Worm (Caenorhabditis elegans) whole organism, young adult: Measurements from ENCODE around the gene srxa-14.

Source experiments
- B0019.2 ChIP-seq: fragments of 200-800 bp; sonication (Bioruptor generic); conservative IDR thresholded peaks from 2 replicates; pipeline ENCODE4 v1.3.6; 2022; ENCODE audit warnings: missing genetic modification reagents, missing genetic modification characterization, missing compliant biosample characterization
- B0261.1 ChIP-seq: sonication (generic microtip); optimal IDR thresholded peaks from 2 replicates; lab custom pipeline; 2016; ENCODE audit warnings: mild to moderate bottlenecking, missing genetic modification characterization, moderate library complexity, missing compliant biosample characterization
- C06A6.2 ChIP-seq: fragments of 200-800 bp; sonication (Bioruptor generic); conservative IDR thresholded peaks from 2 replicates; pipeline ENCODE4 v1.3.6; 2022; ENCODE audit warnings: missing genetic modification characterization, missing compliant biosample characterization
- F22D6.2 ChIP-seq: sonication (generic microtip); optimal IDR thresholded peaks from 2 replicates; lab custom pipeline; 2016; ENCODE audit warnings: mild to moderate bottlenecking, missing genetic modification characterization, missing compliant biosample characterization
- F52B5.7 ChIP-seq: sonication (generic microtip); optimal IDR thresholded peaks from 2 replicates; lab custom pipeline; 2016; ENCODE audit warnings: mild to moderate bottlenecking, missing genetic modification characterization, missing compliant biosample characterization
- F57A8.1 ChIP-seq: fragments of 200-800 bp; sonication (Bioruptor generic); optimal IDR thresholded peaks from 2 replicates; lab custom pipeline; 2018; ENCODE audit warnings: mild to moderate bottlenecking, missing genetic modification characterization, moderate library complexity, missing compliant biosample characterization
- Y53F4B.3 ChIP-seq: fragments of 200-800 bp; sonication (Bioruptor generic); IDR thresholded peaks from 2 replicates; pipeline ENCODE4 v1.3.6; 2022; ENCODE audit warnings: missing genetic modification reagents, missing genetic modification characterization, missing compliant biosample characterization
- Y67H2A.10 ChIP-seq: fragments of 200-800 bp; sonication (Bioruptor generic); conservative IDR thresholded peaks from 2 replicates; pipeline ENCODE4 v1.3.6; 2022; ENCODE audit warnings: missing genetic modification reagents, missing genetic modification characterization, missing compliant biosample characterization
- Y95B8A.8 ChIP-seq: fragments of 200-800 bp; sonication (Bioruptor generic); IDR thresholded peaks from 2 replicates; pipeline ENCODE4 v1.3.6; 2022; ENCODE audit warnings: missing genetic modification reagents, missing genetic modification characterization, missing compliant biosample characterization
- ama-1 ChIP-seq, 3 experiments: fragments of 150-350 bp in 1 of 3; sonication (generic microtip) in 2 of 3; optimal IDR thresholded peaks; 2 replicates each; lab custom pipeline; 2014 to 2018; ENCODE audit warnings: missing biosample characterization in 2 of 3, missing genetic modification characterization in 2 of 3, missing genetic modification reagents in 2 of 3
- attf-6 ChIP-seq: fragments of 200-800 bp; sonication (Bioruptor generic); IDR thresholded peaks from 2 replicates; pipeline ENCODE4 v1.3.6; 2022; ENCODE audit warnings: missing genetic modification reagents, missing genetic modification characterization, missing compliant biosample characterization
- ceh-100 ChIP-seq: fragments of 200-800 bp; sonication (Bioruptor generic); IDR thresholded peaks from 2 replicates; pipeline ENCODE4 v1.3.6; 2022; ENCODE audit warnings: missing genetic modification reagents, missing genetic modification characterization, missing compliant biosample characterization
- ceh-27 ChIP-seq: fragments of 200-800 bp; sonication (Bioruptor generic); optimal IDR thresholded peaks from 2 replicates; lab custom pipeline; 2018; ENCODE audit warnings: mild to moderate bottlenecking, missing genetic modification characterization, moderate library complexity, missing compliant biosample characterization
- ceh-40 ChIP-seq: fragments of 200-800 bp; sonication (Bioruptor generic); IDR thresholded peaks from 2 replicates; pipeline ENCODE4 v1.3.6; 2022; ENCODE audit warnings: missing genetic modification characterization, missing compliant biosample characterization
- ceh-58 ChIP-seq: fragments of 200-800 bp; sonication (Bioruptor generic); IDR thresholded peaks from 2 replicates; pipeline ENCODE4 v1.3.6; 2022; ENCODE audit warnings: missing genetic modification characterization, missing compliant biosample characterization
- ceh-79 ChIP-seq: sonication (generic microtip); optimal IDR thresholded peaks from 2 replicates; lab custom pipeline; 2017; ENCODE audit warnings: mild to moderate bottlenecking, missing genetic modification characterization, missing compliant biosample characterization
- die-1 ChIP-seq: sonication (generic microtip); optimal IDR thresholded peaks from 2 replicates; lab custom pipeline; 2016; ENCODE audit warnings: missing genotype, mild to moderate bottlenecking, missing genetic modification characterization, missing compliant biosample characterization
- dpff-1 ChIP-seq: sonication (generic microtip); optimal IDR thresholded peaks from 2 replicates; lab custom pipeline; 2017; ENCODE audit warnings: mild to moderate bottlenecking, missing genetic modification characterization, missing compliant biosample characterization
- egl-44 ChIP-seq: fragments of 200-800 bp; sonication (Bioruptor generic); IDR thresholded peaks from 2 replicates; pipeline ENCODE4 v1.3.6; 2022; ENCODE audit warnings: missing genetic modification reagents, missing genetic modification characterization, missing compliant biosample characterization
- egrh-3 ChIP-seq: fragments of 200-800 bp; sonication (Bioruptor generic); IDR thresholded peaks from 2 replicates; pipeline ENCODE4 v1.3.6; 2022; ENCODE audit warnings: missing genetic modification reagents, missing genetic modification characterization, missing compliant biosample characterization
- ekl-4 ChIP-seq: fragments of 200-800 bp; sonication (Bioruptor generic); IDR thresholded peaks from 2 replicates; pipeline ENCODE4 v1.3.6; 2022; ENCODE audit warnings: missing genetic modification reagents, missing genetic modification characterization, missing compliant biosample characterization
- ets-4 ChIP-seq: fragments of 200-800 bp; sonication (Bioruptor generic); optimal IDR thresholded peaks from 2 replicates; lab custom pipeline; 2018; ENCODE audit warnings: mild to moderate bottlenecking, missing genetic modification characterization, missing compliant biosample characterization
- hmg-1.2 ChIP-seq: fragments of 200-800 bp; sonication (Bioruptor generic); IDR thresholded peaks from 2 replicates; pipeline ENCODE4 v1.3.6; 2022; ENCODE audit warnings: missing genetic modification reagents, missing genetic modification characterization, missing compliant biosample characterization
- hsf-1 ChIP-seq: fragments of 200-800 bp; sonication (Bioruptor generic); IDR thresholded peaks from 2 replicates; pipeline ENCODE4 v1.3.6; 2022; ENCODE audit warnings: missing genetic modification reagents, missing genetic modification characterization, missing compliant biosample characterization
- let-607 ChIP-seq, 2 experiments: fragments of 200-800 bp in 1 of 2; sonication (Bioruptor generic) in 1 of 2; sonication (generic microtip) in 1 of 2; optimal IDR thresholded peaks; 2 replicates each; lab custom pipeline; 2016 to 2018; ENCODE audit warnings: mild to moderate bottlenecking in 2 of 2, missing compliant biosample characterization in 2 of 2, missing genetic modification characterization in 2 of 2, moderate library complexity in 2 of 2, missing genotype in 1 of 2
- lin-26 ChIP-seq: fragments of 200-800 bp; sonication (Bioruptor generic); IDR thresholded peaks from 2 replicates; pipeline ENCODE4 v1.3.6; 2022; ENCODE audit warnings: missing genetic modification reagents, missing genetic modification characterization, missing compliant biosample characterization
- lin-40 ChIP-seq: sonication (generic microtip); optimal IDR thresholded peaks from 2 replicates; lab custom pipeline; 2016; ENCODE audit warnings: missing genetic modification characterization, mild to moderate bottlenecking, missing compliant biosample characterization, missing genotype, missing genetic modification reagents
- lin-54 ChIP-seq: fragments of 200-800 bp; sonication (Bioruptor generic); optimal IDR thresholded peaks from 2 replicates; lab custom pipeline; 2018; ENCODE audit warnings: mild to moderate bottlenecking, missing genetic modification characterization, missing compliant biosample characterization
- madf-6 ChIP-seq: fragments of 200-800 bp; sonication (Bioruptor generic); IDR thresholded peaks from 2 replicates; pipeline ENCODE4 v1.3.6; 2022; ENCODE audit warnings: missing genetic modification reagents, missing genetic modification characterization, missing compliant biosample characterization
- madf-8 ChIP-seq: fragments of 200-800 bp; sonication (Bioruptor generic); conservative IDR thresholded peaks from 2 replicates; pipeline ENCODE4 v1.3.6; 2022; ENCODE audit warnings: missing genetic modification reagents, missing genetic modification characterization, missing compliant biosample characterization
- nfya-1 ChIP-seq: sonication (generic microtip); optimal IDR thresholded peaks from 2 replicates; lab custom pipeline; 2017; ENCODE audit warnings: antibody characterized with exemption, missing compliant biosample characterization, missing genetic modification characterization, borderline replicate concordance; ENCODE audit not compliant: insufficient read depth
- nfya-2 ChIP-seq: fragments of 200-800 bp; sonication (Bioruptor generic); IDR thresholded peaks from 2 replicates; pipeline ENCODE4 v1.3.6; 2022; ENCODE audit warnings: missing genetic modification reagents, missing genetic modification characterization, missing compliant biosample characterization
- nfyb-1 ChIP-seq: fragments of 200-800 bp; sonication (Bioruptor generic); IDR thresholded peaks from 2 replicates; pipeline ENCODE4 v1.3.6; 2022; ENCODE audit warnings: missing genetic modification reagents, missing genetic modification characterization, missing compliant biosample characterization
- nhr-179 ChIP-seq: sonication (generic microtip); optimal IDR thresholded peaks from 2 replicates; lab custom pipeline; 2016; ENCODE audit warnings: mild to moderate bottlenecking, missing genetic modification characterization, missing compliant biosample characterization
- nhr-27 ChIP-seq: fragments of 200-800 bp; sonication (Bioruptor generic); optimal IDR thresholded peaks from 2 replicates; lab custom pipeline; 2018; ENCODE audit warnings: mild to moderate bottlenecking, missing genetic modification characterization, moderate library complexity, missing compliant biosample characterization
- pbrm-1 ChIP-seq: fragments of 200-800 bp; sonication (Bioruptor generic); IDR thresholded peaks from 2 replicates; pipeline ENCODE4 v1.3.6; 2022; ENCODE audit warnings: missing genetic modification reagents, missing genetic modification characterization, missing compliant biosample characterization
- sdz-38 ChIP-seq: sonication (generic microtip); optimal IDR thresholded peaks from 2 replicates; lab custom pipeline; 2016; ENCODE audit warnings: missing genotype, missing genetic modification characterization, missing compliant biosample characterization
- sea-2 ChIP-seq: fragments of 200-800 bp; sonication (Bioruptor generic); IDR thresholded peaks from 2 replicates; pipeline ENCODE4 v1.3.6; 2022; ENCODE audit warnings: missing genetic modification characterization, missing compliant biosample characterization
- tlf-1 ChIP-seq: fragments of 200-800 bp; sonication (Bioruptor generic); optimal IDR thresholded peaks from 2 replicates; lab custom pipeline; 2018; ENCODE audit warnings: mild to moderate bottlenecking, missing genetic modification characterization, missing compliant biosample characterization
- unc-62 ChIP-seq: fragments of 150-350 bp; optimal IDR thresholded peaks from 2 replicates; lab custom pipeline; 2014; ENCODE audit warnings: missing biosample characterization, missing genetic modification reagents, missing genetic modification characterization
- zim-3 ChIP-seq: sonication (generic microtip); optimal IDR thresholded peaks from 2 replicates; lab custom pipeline; 2017; ENCODE audit warnings: mild to moderate bottlenecking, missing genetic modification characterization, moderate library complexity, missing compliant biosample characterization
- ztf-28 ChIP-seq: fragments of 200-800 bp; sonication (Bioruptor generic); IDR thresholded peaks from 2 replicates; pipeline ENCODE4 v1.3.6; 2022; ENCODE audit warnings: missing genetic modification reagents, missing genetic modification characterization, missing compliant biosample characterization

The srxa-14 gene

ce11 chrV:20639294-20639693 is at the start of gene srxa-14:
TSS of gene srxa-14 (plus strand) at chrV:20639594.
- TF ChIP-seq unc-62 (GFP tag; lab: Kevin White, UChicago) (no peak), B0261.1 (tag; lab: Kevin White, UChicago) (no peak), F57A8.1 (GFP tag; lab: Kevin White, UChicago) (no peak), Y67H2A.10 (GFP tag; lab: Robert Waterston, UW) (no peak), sea-2 (GFP tag; lab: Robert Waterston, UW) (no peak), Y95B8A.8 (GFP tag; lab: Robert Waterston, UW) (no peak), ceh-58 (GFP tag; lab: Robert Waterston, UW) (no peak), C06A6.2 (GFP tag; lab: Robert Waterston, UW) (no peak), nhr-179 (tag; lab: Kevin White, UChicago) (no peak), hmg-1.2 (GFP tag; lab: Robert Waterston, UW) (no peak)
- TF ChIP-seq, all 124 proteins: peak for 0

- TF ChIP-seq ets-4 (GFP tag; lab: Kevin White, UChicago) (no peak), lin-54 (GFP tag; lab: Kevin White, UChicago) (no peak), madf-8 (no peak), ceh-79 (tag; lab: Kevin White, UChicago) (no peak), ama-1 (optimal IDR thresholded peaks at IDR 0.05; lab: Kevin White, UChicago) (no peak), ama-1 (GFP tag; optimal IDR thresholded peaks at IDR 0.05; lab: Kevin White, UChicago) (no peak), die-1 (tag; lab: Kevin White, UChicago) (no peak), ztf-28 (no peak), ceh-100 (GFP tag; lab: Robert Waterston, UW) (no peak), nfyb-1 (no peak), attf-6 (GFP tag; lab: Robert Waterston, UW) (no peak), lin-26 (GFP tag; lab: Robert Waterston, UW) (no peak), madf-6 (no peak), B0019.2 (GFP tag; lab: Robert Waterston, UW) (no peak), zim-3 (tag; lab: Kevin White, UChicago) (no peak), tlf-1 (no peak), egl-44 (GFP tag; lab: Robert Waterston, UW) (no peak), nfya-2 (GFP tag; lab: Robert Waterston, UW) (no peak), lin-40 (tag; lab: Kevin White, UChicago) (no peak)
These were observed 44.6 kb upstream of the srxa-14 start, which contains the start of gene F26F2.10 for ce11 chrV:20594746-20595145. TSS of gene F26F2.10 (minus strand) at chrV:20594846.

- no peak for TF ChIP-seq nfya-1
- no peak for TF ChIP-seq pbrm-1
- TF ChIP-seq nhr-27 = no peak
- no peak for TF ChIP-seq F52B5.7 (tag; lab: Kevin White, UChicago)
- no peak for TF ChIP-seq Y53F4B.3 (GFP tag; lab: Robert Waterston, UW)
- no peak for TF ChIP-seq nfya-2 (GFP tag; lab: Robert Waterston, UW)
- no peak for TF ChIP-seq dpff-1 (tag; lab: Kevin White, UChicago)
- TF ChIP-seq F22D6.2 (tag; lab: Kevin White, UChicago) = no peak
- TF ChIP-seq ceh-40 (GFP tag; lab: Robert Waterston, UW) = no peak
- TF ChIP-seq sdz-38 (tag; lab: Kevin White, UChicago) = no peak
- no peak for TF ChIP-seq let-607 (tag; optimal IDR thresholded peaks at IDR 0.05; lab: Kevin White, UChicago)
- TF ChIP-seq C06A6.2 (GFP tag; lab: Robert Waterston, UW) = no peak
- no peak for TF ChIP-seq ekl-4 (GFP tag; lab: Robert Waterston, UW)
- no peak for TF ChIP-seq egrh-3 (GFP tag; lab: Robert Waterston, UW)
- no peak for TF ChIP-seq ceh-27 (GFP tag; lab: Kevin White, UChicago)
- TF ChIP-seq hsf-1 = no peak
These were observed 43.7 kb upstream of the srxa-14 start, which contains the start of gene F26F2.11 for ce11 chrV:20595653-20596052. TSS of gene F26F2.11 (minus strand) at chrV:20595753.
